Fruit fly (Drosophila melanogaster) whole organism, embryonic: ENCODE data around the gene wg.

Experiments
- Ada2b ChIP-seq: fragments of 200-800 bp; sonication (Bioruptor generic); IDR thresholded peaks from 2 replicates; pipeline ENCODE4 v1.3.6; 2022; ENCODE audit warnings: missing biosample characterization, missing genetic modification characterization
- CG15601 ChIP-seq: fragments of 200-800 bp; sonication (Bioruptor generic); optimal IDR thresholded peaks from 3 replicates; lab custom pipeline; 2019; ENCODE audit warnings: missing biosample characterization, mild to moderate bottlenecking, missing genetic modification characterization, moderate library complexity
- Hr78 ChIP-seq, 2 experiments: fragments of 200-800 bp in 1 of 2; fragments of >200 bp in 1 of 2; sonication (Bioruptor generic) in 1 of 2; optimal IDR thresholded peaks; 2 replicates each; lab custom pipeline; 2017 to 2019; ENCODE audit warnings: missing biosample characterization in 2 of 2, missing genetic modification characterization in 2 of 2, mild to moderate bottlenecking in 1 of 2, moderate library complexity in 1 of 2
- MBD-R2 ChIP-seq: fragments of 200-800 bp; sonication (Bioruptor generic); IDR thresholded peaks from 2 replicates; pipeline ENCODE4 v1.3.6; 2022; ENCODE audit warnings: missing biosample characterization, missing genetic modification characterization
- MTF-1 ChIP-seq: fragments of 200-800 bp; sonication (Bioruptor generic); optimal IDR thresholded peaks from 2 replicates; lab custom pipeline; 2018; ENCODE audit warnings: missing biosample characterization, mild to moderate bottlenecking, missing genetic modification characterization, borderline replicate concordance
- Mrtf ChIP-seq: fragments of 200-800 bp; sonication (Bioruptor generic); IDR thresholded peaks from 3 replicates; pipeline ENCODE4 v1.3.6; 2022; ENCODE audit warnings: missing biosample characterization, missing genetic modification characterization
- Oaz ChIP-seq: fragments of 200-800 bp; sonication (Bioruptor generic); IDR thresholded peaks from 2 replicates; pipeline ENCODE4 v1.3.6; 2022; ENCODE audit warnings: missing biosample characterization, missing genetic modification characterization
- disco-r ChIP-seq: fragments of 200-800 bp; sonication (Bioruptor generic); optimal IDR thresholded peaks from 2 replicates; lab custom pipeline; 2016; ENCODE audit warnings: missing biosample characterization, missing genetic modification characterization
- dmrt99B ChIP-seq: fragments of 200-800 bp; sonication (Bioruptor generic); optimal IDR thresholded peaks from 2 replicates; lab custom pipeline; 2018; ENCODE audit warnings: missing biosample characterization, mild to moderate bottlenecking, missing genetic modification characterization, moderate library complexity
- klu ChIP-seq: fragments of 200-800 bp; sonication (Bioruptor generic); IDR thresholded peaks from 2 replicates; pipeline ENCODE4 v1.3.6; 2022; ENCODE audit warnings: missing biosample characterization, missing genetic modification characterization
- zen ChIP-seq: fragments of 200-800 bp; sonication (Bioruptor generic); optimal IDR thresholded peaks from 3 replicates; lab custom pipeline; 2018; ENCODE audit warnings: missing biosample characterization, mild to moderate bottlenecking, missing genetic modification characterization, moderate library complexity

dm6 chr2L:7306782-7307181 is at the start of gene wg:
- TF ChIP-seq MBD-R2 (GFP tag; lab: Robert Waterston, UW), result no peak
- TF ChIP-seq Hr78 (GFP tag; optimal IDR thresholded peaks at IDR 0.05; lab: Kevin White, UChicago), result no peak
- TF ChIP-seq dmrt99B, result no peak
- no peak for TF ChIP-seq MTF-1 (GFP tag; lab: Kevin White, UChicago)
- TF ChIP-seq Mrtf (GFP tag; lab: Robert Waterston, UW), result no peak
- no peak for TF ChIP-seq disco-r
- no peak for TF ChIP-seq CG15601
- no peak for TF ChIP-seq Ada2b (GFP tag; lab: Robert Waterston, UW)
- peak; percentile 42 for TF ChIP-seq zen
- TF ChIP-seq Oaz (GFP tag; lab: Robert Waterston, UW), result no peak
- TF ChIP-seq klu, result no peak
